Fruit fly (Drosophila melanogaster): ENCODE results near the gene CG7016.

DNA sequence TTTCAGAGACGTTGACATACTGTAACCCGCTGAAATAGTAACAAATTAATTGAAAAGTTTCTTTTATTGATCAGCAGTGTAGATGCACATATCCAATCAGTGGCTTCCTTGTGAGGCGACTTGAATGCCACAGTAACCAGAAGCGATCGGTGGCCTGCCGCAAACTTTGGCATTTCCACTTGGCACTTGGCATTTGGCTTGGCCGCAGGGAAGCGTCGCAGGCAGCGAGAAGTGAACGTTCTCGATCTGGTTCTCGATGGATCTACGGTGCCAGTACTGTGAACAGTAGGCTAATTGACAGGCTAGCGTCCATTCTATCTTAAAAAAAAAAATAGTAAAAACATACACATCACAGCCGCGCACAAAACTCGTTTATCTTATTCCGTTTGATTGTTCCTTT lies 38.1 kb downstream of the CG7016 start, which contains the start of gene CG10845:
- no peak for TF ChIP-seq Hr39 (GFP tag; optimal IDR thresholded peaks at IDR 0.05)
- no peak for TF ChIP-seq CG1621 (tag; optimal IDR thresholded peaks at IDR 0.05)
- no peak for TF ChIP-seq CG34406 (GFP tag; optimal IDR thresholded peaks at IDR 0.05)
- TF ChIP-seq eg (GFP tag; IDR thresholded peaks at IDR 0.05) = no peak
- TF ChIP-seq Smox (GFP tag; optimal IDR thresholded peaks at IDR 0.05) = no peak
- TF ChIP-seq CG7368 (GFP tag; optimal IDR thresholded peaks at IDR 0.05) = no peak
- no peak for TF ChIP-seq pdm3 (GFP tag; optimal IDR thresholded peaks at IDR 0.05)
